Worm (Caenorhabditis elegans): Measurements from ENCODE around the gene srz-101.

Gene srz-101

ce11 chrV:16728431-16728830, 33.8 kb downstream of the srz-101 start, which contains the start of gene fbxa-127:
Gene fbxa-127, plus strand, starts transcription at chrV:16728731.
- TF ChIP-seq tbp1 (GFP tag; optimal IDR thresholded peaks at IDR 0.05) (no peak), fkh-3 (tag; optimal IDR thresholded peaks at IDR 0.05) (no peak), ZK185.1 (tag; optimal IDR thresholded peaks at IDR 0.05; ENCODE audit: poor library complexity, severe bottlenecking) (no peak), F57C9.4 (tag; optimal IDR thresholded peaks at IDR 0.05) (no peak), sdz-38 (tag; optimal IDR thresholded peaks at IDR 0.05) (no peak), sptf-2 (GFP tag; optimal IDR thresholded peaks at IDR 0.05) (no peak)

- TF ChIP-seq tbx-9 (tag; optimal IDR thresholded peaks at IDR 0.05; ENCODE audit: borderline replicate concordance) = no peak
- no peak for TF ChIP-seq K12H6.12 (tag; optimal IDR thresholded peaks at IDR 0.05)
- TF ChIP-seq nfya-2 (GFP tag; IDR thresholded peaks at IDR 0.05) = no peak
- no peak for TF ChIP-seq Y53G8AR.9 (GFP tag; conservative IDR thresholded peaks at IDR 0.05)
- no peak for TF ChIP-seq B0019.2 (GFP tag; conservative IDR thresholded peaks at IDR 0.05)
- no peak for TF ChIP-seq mcd-1 (GFP tag; IDR thresholded peaks at IDR 0.05)
- no peak for TF ChIP-seq ceh-58 (GFP tag; IDR thresholded peaks at IDR 0.05)
- TF ChIP-seq egl-44 (GFP tag; IDR thresholded peaks at IDR 0.05) = no peak
- no peak for TF ChIP-seq unc-130 (GFP tag; optimal IDR thresholded peaks at IDR 0.05)
- TF ChIP-seq dox-1 (GFP tag; IDR thresholded peaks at IDR 0.05) = no peak
- no peak for TF ChIP-seq F52B5.7 (tag; optimal IDR thresholded peaks at IDR 0.05)
These were observed 35.3 kb downstream of the srz-101 start, which contains the start of gene srz-99 for ce11 chrV:16729961-16730360. Gene srz-99, plus strand, starts transcription at chrV:16730261.

ce11 chrV:16731600-16731999, 37.0 kb downstream of the srz-101 start, which contains the start of gene srz-100:
Gene srz-100, plus strand, starts transcription at chrV:16731900.
- TF ChIP-seq F22D6.2 (tag; optimal IDR thresholded peaks at IDR 0.05) (no peak), F57C9.4 (tag; optimal IDR thresholded peaks at IDR 0.05) (no peak), sptf-2 (GFP tag; optimal IDR thresholded peaks at IDR 0.05) (no peak), pha-4 (tag; optimal IDR thresholded peaks at IDR 0.05) (no peak), ztf-3 (GFP tag; optimal IDR thresholded peaks at IDR 0.05) (no peak), ccch-3 (GFP tag; optimal IDR thresholded peaks at IDR 0.05) (no peak), nfya-1 (tag; optimal IDR thresholded peaks at IDR 0.05; ENCODE audit: borderline replicate concordance, insufficient read depth) (no peak), nhr-90 (tag; optimal IDR thresholded peaks at IDR 0.05) (no peak), F55B11.4 (tag; optimal IDR thresholded peaks at IDR 0.05; ENCODE audit: borderline replicate concordance, insufficient read depth) (no peak), T26A5.8 (tag; optimal IDR thresholded peaks at IDR 0.05) (no peak), attf-6 (GFP tag; IDR thresholded peaks at IDR 0.05) (no peak), hsf-1 (GFP tag; IDR thresholded peaks at IDR 0.05) (no peak), hlh-12 (tag; optimal IDR thresholded peaks at IDR 0.05) (no peak)

ce11 chrV:16733681-16734080, 39.0 kb downstream of the srz-101 start, which contains the start of gene T25E12.16:
Gene T25E12.16, minus strand, starts transcription at chrV:16733781.
- TF ChIP-seq zim-3 (tag; optimal IDR thresholded peaks at IDR 0.05) = no peak
- no peak for TF ChIP-seq let-526 (GFP tag; IDR thresholded peaks at IDR 0.05)
- TF ChIP-seq ama-1 (optimal IDR thresholded peaks at IDR 0.05) = no peak
- no peak for TF ChIP-seq ama-1 (GFP tag; optimal IDR thresholded peaks at IDR 0.05)
- TF ChIP-seq Y56A3A.18 (GFP tag; IDR thresholded peaks at IDR 0.05) = no peak
- no peak for TF ChIP-seq hsf-1 (GFP tag; IDR thresholded peaks at IDR 0.05)
- TF ChIP-seq egl-44 (GFP tag; IDR thresholded peaks at IDR 0.05) = no peak
- no peak for TF ChIP-seq snpc-1.1 (tag; optimal IDR thresholded peaks at IDR 0.05; ENCODE audit: insufficient read depth)
